Fruit fly (Drosophila melanogaster): Measurements from ENCODE around the gene CG5783.

CG5783 gene

dm6 chr2L:18145253-18145652 is 10.6 kb upstream of the CG5783 start (continued):
- peak; percentile 92 for TF ChIP-seq gcm (GFP tag; optimal IDR thresholded peaks at IDR 0.05)
- peak; percentile 32 for TF ChIP-seq HmgD (GFP tag; optimal IDR thresholded peaks at IDR 0.05)
- peak; percentile 66 for TF ChIP-seq ssp (GFP tag; IDR thresholded peaks at IDR 0.05)
- TF ChIP-seq odd (GFP tag; optimal IDR thresholded peaks at IDR 0.05): peak; percentile 65
- TF ChIP-seq Sry-δ (GFP tag; optimal IDR thresholded peaks at IDR 0.05): peak; percentile 50
- TF ChIP-seq sd (tag; optimal IDR thresholded peaks at IDR 0.05): peak; percentile 25
- TF ChIP-seq Bgb (GFP tag; IDR thresholded peaks at IDR 0.05; ENCODE audit: partially characterized antibody): no peak
- peak; percentile 64 for TF ChIP-seq CG17612 (GFP tag; IDR thresholded peaks at IDR 0.05)
- TF ChIP-seq CG17912 (GFP tag; optimal IDR thresholded peaks at IDR 0.05): no peak
- peak; percentile 77 for TF ChIP-seq HHEX (GFP tag; optimal IDR thresholded peaks at IDR 0.05)
- no peak for TF ChIP-seq hkb (optimal IDR thresholded peaks at IDR 0.05)
- TF ChIP-seq hkb (GFP tag; IDR thresholded peaks at IDR 0.05): peak; percentile 75
- peak; percentile 64 for TF ChIP-seq scrt (GFP tag; optimal IDR thresholded peaks at IDR 0.05)
- TF ChIP-seq CG8478 (optimal IDR thresholded peaks at IDR 0.05): no peak
- peak; percentile 89 for TF ChIP-seq CG10267 (tag; optimal IDR thresholded peaks at IDR 0.05)
- peak; percentile 63 for TF ChIP-seq CrebB (tag; optimal IDR thresholded peaks at IDR 0.05)
- TF ChIP-seq Hr51 (GFP tag; optimal IDR thresholded peaks at IDR 0.05): peak; percentile 76 to 91
- no peak for TF ChIP-seq nerfin-2 (GFP tag; IDR thresholded peaks at IDR 0.05; ENCODE audit: partially characterized antibody)
- TF ChIP-seq CG1647 (GFP tag; optimal IDR thresholded peaks at IDR 0.05): peak; percentile 63
- TF ChIP-seq Doc2 (GFP tag; IDR thresholded peaks at IDR 0.05): no peak
- peak; percentile 86 for TF ChIP-seq tio (GFP tag; optimal IDR thresholded peaks at IDR 0.05)
- peak; percentile 34 for TF ChIP-seq fd3F (GFP tag; optimal IDR thresholded peaks at IDR 0.05)
- TF ChIP-seq CG6654 (GFP tag; optimal IDR thresholded peaks at IDR 0.05): peak; percentile 57
- TF ChIP-seq Xbp1 (GFP tag; optimal IDR thresholded peaks at IDR 0.05): peak; percentile 87
- TF ChIP-seq CG2116 (GFP tag; optimal IDR thresholded peaks at IDR 0.05): peak; percentile 60
- peak; percentile 62; the same call in 2 of the 3 replicates for TF ChIP-seq CG11560 (tag; IDR thresholded peaks at IDR 0.05)
- no peak for TF ChIP-seq cg (GFP tag; optimal IDR thresholded peaks at IDR 0.05)
- TF ChIP-seq lola (GFP tag; optimal IDR thresholded peaks at IDR 0.05): peak in 1 of 3 experiments; percentile 94
- peak; percentile 89 for TF ChIP-seq vvl (GFP tag; IDR thresholded peaks at IDR 0.05)
- peak; percentile 61; the same call in 1 of the 2 replicates for TF ChIP-seq wdn (GFP tag; IDR thresholded peaks at IDR 0.05)
- peak; percentile 92 for TF ChIP-seq gem (tag; optimal IDR thresholded peaks at IDR 0.05)
- TF ChIP-seq amos (GFP tag; IDR thresholded peaks at IDR 0.05; ENCODE audit: partially characterized antibody): no peak
- TF ChIP-seq CG32772 (GFP tag; IDR thresholded peaks at IDR 0.05): peak; percentile 69
- no peak for TF ChIP-seq CG3995 (GFP tag; optimal IDR thresholded peaks at IDR 0.05)
- TF ChIP-seq crol (GFP tag; IDR thresholded peaks at IDR 0.05): no peak; the same call in 1 of the 2 replicates
- peak; percentile 86 to 95 for TF ChIP-seq chif (GFP tag; optimal IDR thresholded peaks at IDR 0.05)
- TF ChIP-seq E2f2 (GFP tag; IDR thresholded peaks at IDR 0.05): peak; percentile 47; the same call in 1 of the 2 replicates
- TF ChIP-seq ap (GFP tag; IDR thresholded peaks at IDR 0.05): peak; percentile 73
- TF ChIP-seq CG6175 (GFP tag; IDR thresholded peaks at IDR 0.05): peak; percentile 33; the same call in 1 of the 3 replicates
- TF ChIP-seq CG10959 (GFP tag; IDR thresholded peaks at IDR 0.05): peak; percentile 95
- TF ChIP-seq trem (tag; optimal IDR thresholded peaks at IDR 0.05): peak; percentile 84
- TF ChIP-seq CG32767 (GFP tag; IDR thresholded peaks at IDR 0.05): peak; percentile 67
- TF ChIP-seq CG12744 (GFP tag; optimal IDR thresholded peaks at IDR 0.05): peak; percentile 80
- TF ChIP-seq slp2 (GFP tag; optimal IDR thresholded peaks at IDR 0.05): peak; percentile 76
- TF ChIP-seq Optix (GFP tag; IDR thresholded peaks at IDR 0.05): peak; percentile 85
- TF ChIP-seq CG42726 (GFP tag; IDR thresholded peaks at IDR 0.05; ENCODE audit: partially characterized antibody): no peak
- TF ChIP-seq CG6272 (GFP tag; IDR thresholded peaks at IDR 0.05): peak; percentile 62; the same call in 1 of the 2 replicates
- TF ChIP-seq pan (optimal IDR thresholded peaks at IDR 0.05): no peak
- TF ChIP-seq pan (GFP tag; optimal IDR thresholded peaks at IDR 0.05 in 1 of 2, IDR thresholded peaks at IDR 0.05 in 1 of 2): peak in 1 of 2 experiments; percentile 79
- peak; percentile 49; the same call in 1 of the 3 replicates for TF ChIP-seq C15 (GFP tag; IDR thresholded peaks at IDR 0.05)
- TF ChIP-seq peb (GFP tag; IDR thresholded peaks at IDR 0.05): peak; percentile 82

Measured in whole organism, embryonic.